Fruit fly (Drosophila melanogaster) whole organism, prepupa: ENCODE results near the gene Teh4.
A peak's percentile ranks its signal among the peaks of the same experiment; 100 is the strongest.

ENCODE experiments used
- CG15336 ChIP-seq: fragments of 200-800 bp; sonication (Bioruptor generic); IDR thresholded peaks from 2 replicates; pipeline ENCODE4 v1.3.6; 2022; ENCODE audit warnings: missing biosample characterization, missing genetic modification characterization
- CG31627 ChIP-seq: fragments of 200-800 bp; sonication (Bioruptor generic); optimal IDR thresholded peaks from 3 replicates; lab custom pipeline; 2016; ENCODE audit warnings: missing biosample characterization, missing genetic modification characterization
- CG6276 ChIP-seq: fragments of 200-800 bp; sonication (Bioruptor generic); optimal IDR thresholded peaks from 2 replicates; lab custom pipeline; 2017; ENCODE audit warnings: missing biosample characterization, mild to moderate bottlenecking, missing genetic modification characterization
- CG8632 ChIP-seq: fragments of 200-800 bp; sonication (Bioruptor generic); optimal IDR thresholded peaks from 3 replicates; lab custom pipeline; 2016; ENCODE audit warnings: missing biosample characterization, missing genetic modification characterization
- Ets96B ChIP-seq: fragments of 200-800 bp; optimal IDR thresholded peaks from 2 replicates; lab custom pipeline; 2019; ENCODE audit warnings: missing biosample characterization, mild to moderate bottlenecking, missing genetic modification characterization, moderate library complexity
- Hr39 ChIP-seq: fragments of 200-800 bp; sonication (Bioruptor generic); optimal IDR thresholded peaks from 2 replicates; lab custom pipeline; 2016; ENCODE audit warnings: missing biosample characterization, missing genetic modification characterization
- Lpt ChIP-seq: fragments of 200-800 bp; sonication (Bioruptor generic); optimal IDR thresholded peaks from 3 replicates; lab custom pipeline; 2016; ENCODE audit warnings: missing biosample characterization, missing genetic modification characterization
- Sox102F ChIP-seq: fragments of 200-800 bp; sonication (Bioruptor generic); optimal IDR thresholded peaks from 2 replicates; lab custom pipeline; 2016; ENCODE audit warnings: missing biosample characterization, mild to moderate bottlenecking, missing genetic modification characterization
- cyc ChIP-seq: fragments of 200-800 bp; sonication (Bioruptor generic); optimal IDR thresholded peaks from 3 replicates; lab custom pipeline; 2016; ENCODE audit warnings: missing biosample characterization, missing genetic modification characterization
- dsx ChIP-seq: fragments of 200-800 bp; optimal IDR thresholded peaks from 3 replicates; lab custom pipeline; 2019; ENCODE audit warnings: missing biosample characterization, mild to moderate bottlenecking, missing genetic modification characterization, moderate library complexity; ENCODE audit not compliant: poor library complexity, severe bottlenecking
- spab ChIP-seq: fragments of 200-800 bp; sonication (Bioruptor generic); optimal IDR thresholded peaks from 2 replicates; lab custom pipeline; 2017; ENCODE audit warnings: missing biosample characterization, mild to moderate bottlenecking, missing genetic modification characterization, missing genetic modification reagents
- vri ChIP-seq: fragments of 200-800 bp; sonication (Bioruptor generic); optimal IDR thresholded peaks from 3 replicates; lab custom pipeline; 2016; ENCODE audit warnings: missing biosample characterization, mild to moderate bottlenecking, missing genetic modification characterization

DNA sequence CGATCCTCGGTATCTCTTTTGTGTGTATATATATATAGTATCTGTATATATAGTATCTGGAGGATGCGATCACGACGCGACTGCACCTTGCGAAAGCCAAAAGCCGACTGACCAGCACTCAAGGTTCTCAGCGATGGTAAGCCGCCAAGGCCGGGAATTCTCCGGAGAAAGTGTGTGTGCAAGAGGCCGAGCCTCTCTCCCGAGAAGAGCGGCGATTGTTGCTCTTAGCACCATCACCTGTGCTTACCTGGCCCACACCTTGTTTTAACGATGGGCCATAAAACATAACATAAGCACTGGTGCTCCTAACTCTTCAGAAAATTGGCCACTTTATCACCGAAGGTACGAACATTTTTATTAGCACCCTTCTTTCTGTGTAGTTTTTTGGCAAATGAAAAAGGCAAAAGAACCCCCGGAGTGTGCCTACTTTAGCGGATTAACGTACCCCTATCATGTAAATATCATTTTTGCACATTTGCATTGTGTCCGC lies 10.7 kb downstream of the Teh4 start, which contains the start of gene mas:
- no peak for TF ChIP-seq Lpt
- TF ChIP-seq spab (GFP tag; lab: Kevin White, UChicago), result no peak
- no peak for TF ChIP-seq Hr39 (GFP tag; lab: Kevin White, UChicago)
- TF ChIP-seq CG6276, result no peak
- TF ChIP-seq CG15336, result no peak
- TF ChIP-seq CG8632, result no peak
- TF ChIP-seq Ets96B (tag; lab: Kevin White, UChicago), result no peak
- no peak for TF ChIP-seq cyc (GFP tag; lab: Kevin White, UChicago)
- peak; percentile 31 for TF ChIP-seq vri (GFP tag; lab: Kevin White, UChicago)
- peak; percentile 44 for TF ChIP-seq Sox102F
- no peak for TF ChIP-seq dsx (GFP tag; lab: Kevin White, UChicago)
- TF ChIP-seq CG31627 (GFP tag; lab: Kevin White, UChicago), result no peak
